Fruit fly (Drosophila melanogaster) whole organism, embryonic: ENCODE data around the gene CG10710.

ENCODE experiments used
- ATbp ChIP-seq: fragments of 200-800 bp; sonication (Bioruptor generic); optimal IDR thresholded peaks from 2 replicates; lab custom pipeline; 2017; ENCODE audit warnings: missing biosample characterization, mild to moderate bottlenecking, missing genetic modification characterization, missing genetic modification reagents
- Antp ChIP-seq: fragments of 200-800 bp; sonication (Bioruptor generic); optimal IDR thresholded peaks from 3 replicates; lab custom pipeline; 2016; ENCODE audit warnings: missing biosample characterization, missing genetic modification characterization
- CG11456 ChIP-seq: fragments of 200-800 bp; sonication (Bioruptor generic); IDR thresholded peaks from 3 replicates; pipeline ENCODE4 v1.3.6; 2022; ENCODE audit warnings: missing biosample characterization, missing genetic modification characterization
- CG12104 ChIP-seq: fragments of 200-800 bp; sonication (Bioruptor generic); optimal IDR thresholded peaks from 3 replicates; lab custom pipeline; 2016; ENCODE audit warnings: missing biosample characterization, missing genetic modification characterization
- CG15514 ChIP-seq: fragments of 200-800 bp; sonication (Bioruptor generic); optimal IDR thresholded peaks from 3 replicates; lab custom pipeline; 2017; ENCODE audit warnings: missing biosample characterization, missing genetic modification characterization, mild to moderate bottlenecking, moderate library complexity, missing genetic modification reagents
- CG15696 ChIP-seq: fragments of 200-800 bp; sonication (Bioruptor generic); optimal IDR thresholded peaks from 2 replicates; lab custom pipeline; 2019; ENCODE audit warnings: missing biosample characterization, mild to moderate bottlenecking, missing genetic modification characterization, moderate library complexity
- CG1647 ChIP-seq: fragments of 200-800 bp; sonication (Bioruptor generic); optimal IDR thresholded peaks from 3 replicates; lab custom pipeline; 2016; ENCODE audit warnings: missing biosample characterization, missing genetic modification characterization
- CG2199 ChIP-seq: fragments of 200-800 bp; sonication (Bioruptor generic); IDR thresholded peaks from 3 replicates; pipeline ENCODE4 v1.3.6; 2022; ENCODE audit warnings: missing biosample characterization, missing genetic modification characterization
- CG2712 ChIP-seq: fragments of 200-800 bp; optimal IDR thresholded peaks from 3 replicates; lab custom pipeline; 2019; ENCODE audit warnings: missing biosample characterization, mild to moderate bottlenecking, missing genetic modification characterization, moderate library complexity
- CG2889 ChIP-seq: fragments of 200-800 bp; sonication (Bioruptor generic); IDR thresholded peaks from 3 replicates; pipeline ENCODE4 v1.3.6; 2022; ENCODE audit warnings: missing biosample characterization, missing genetic modification characterization
- CG30020 ChIP-seq: fragments of 200-800 bp; optimal IDR thresholded peaks from 2 replicates; lab custom pipeline; 2019; ENCODE audit warnings: missing biosample characterization, mild to moderate bottlenecking, missing genetic modification characterization, moderate library complexity
- CG31388 ChIP-seq: fragments of 200-800 bp; sonication (Bioruptor generic); optimal IDR thresholded peaks from 2 replicates; lab custom pipeline; 2016; ENCODE audit warnings: missing biosample characterization, missing genetic modification characterization
- CG31441 ChIP-seq: fragments of 200-800 bp; sonication (Bioruptor generic); IDR thresholded peaks from 2 replicates; pipeline ENCODE4 v1.3.6; 2022; ENCODE audit warnings: missing biosample characterization, missing genetic modification characterization
- CG3281 ChIP-seq: fragments of 200-800 bp; sonication (Bioruptor generic); optimal IDR thresholded peaks from 3 replicates; lab custom pipeline; 2017; ENCODE audit warnings: missing biosample characterization, mild to moderate bottlenecking, missing genetic modification characterization
- CG4404 ChIP-seq: fragments of 200-800 bp; sonication (Bioruptor generic); IDR thresholded peaks from 2 replicates; pipeline ENCODE4 v1.3.6; 2022; ENCODE audit warnings: missing biosample characterization, missing genetic modification characterization
- CG4617 ChIP-seq: fragments of 200-800 bp; sonication (Bioruptor generic); optimal IDR thresholded peaks from 3 replicates; lab custom pipeline; 2016; ENCODE audit warnings: missing biosample characterization, missing genetic modification characterization, borderline replicate concordance
- CG6791 ChIP-seq: fragments of 200-800 bp; sonication (Bioruptor generic); IDR thresholded peaks from 3 replicates; pipeline ENCODE4 v1.3.6; 2022; ENCODE audit warnings: missing biosample characterization, missing genetic modification characterization; ENCODE audit not compliant: partially characterized antibody
- CG6854 ChIP-seq: fragments of 200-800 bp; sonication (Bioruptor generic); optimal IDR thresholded peaks from 3 replicates; lab custom pipeline; 2017; ENCODE audit warnings: missing biosample characterization, mild to moderate bottlenecking, missing genetic modification characterization
- CG8290 ChIP-seq, 3 experiments: fragments of 200-800 bp; sonication (Bioruptor generic); optimal IDR thresholded peaks; 2 replicates each; lab custom pipeline; 2016 to 2019; ENCODE audit warnings: missing biosample characterization in 3 of 3, missing genetic modification characterization in 3 of 3, mild to moderate bottlenecking in 2 of 3, moderate library complexity in 1 of 3
- CG8478 ChIP-seq: fragments of >200 bp; optimal IDR thresholded peaks from 2 replicates; lab custom pipeline; 2018
- CG9797 ChIP-seq: fragments of 200-800 bp; sonication (Bioruptor generic); optimal IDR thresholded peaks from 3 replicates; lab custom pipeline; 2018; ENCODE audit warnings: missing biosample characterization, mild to moderate bottlenecking, missing genetic modification characterization
- CrebB ChIP-seq: fragments of 200-800 bp; sonication (Bioruptor generic); optimal IDR thresholded peaks from 3 replicates; lab custom pipeline; 2018; ENCODE audit warnings: missing biosample characterization, mild to moderate bottlenecking, missing genetic modification characterization
- D19B ChIP-seq: fragments of 200-800 bp; sonication (Bioruptor generic); optimal IDR thresholded peaks from 2 replicates; lab custom pipeline; 2017; ENCODE audit warnings: missing biosample characterization, mild to moderate bottlenecking, missing genetic modification characterization
- ERR ChIP-seq: fragments of 200-800 bp; sonication (Bioruptor generic); optimal IDR thresholded peaks from 2 replicates; lab custom pipeline; 2016; ENCODE audit warnings: missing biosample characterization, missing genetic modification characterization
- Ets65A ChIP-seq: fragments of 200-800 bp; sonication (Bioruptor generic); peaks from one replicate; lab custom pipeline; 2016; ENCODE audit warnings: missing biosample characterization, missing genetic modification characterization
- Fer1 ChIP-seq: fragments of 200-800 bp; sonication (Bioruptor generic); optimal IDR thresholded peaks from 2 replicates; lab custom pipeline; 2017; ENCODE audit warnings: missing biosample characterization, mild to moderate bottlenecking, missing genetic modification characterization
- Gsc ChIP-seq: fragments of 200-800 bp; sonication (Bioruptor generic); IDR thresholded peaks from 2 replicates; pipeline ENCODE4 v1.3.6; 2022; ENCODE audit warnings: missing biosample characterization, missing genetic modification characterization
- HmgZ ChIP-seq: fragments of 200-800 bp; sonication (Bioruptor generic); optimal IDR thresholded peaks from 2 replicates; lab custom pipeline; 2018; ENCODE audit warnings: missing biosample characterization, mild to moderate bottlenecking, missing genetic modification characterization
- Hr51 ChIP-seq, 2 experiments: fragments of 200-800 bp; sonication (Bioruptor generic); optimal IDR thresholded peaks; 2 replicates in 1 of 2; 3 replicates in 1 of 2; lab custom pipeline; 2016 to 2018; ENCODE audit warnings: missing biosample characterization in 2 of 2, missing genetic modification characterization in 2 of 2, mild to moderate bottlenecking in 1 of 2, moderate library complexity in 1 of 2
- NK7.1 ChIP-seq: fragments of 200-800 bp; sonication (Bioruptor generic); optimal IDR thresholded peaks from 3 replicates; lab custom pipeline; 2016; ENCODE audit warnings: missing biosample characterization, missing genetic modification characterization
- Xrp1 ChIP-seq: fragments of 200-800 bp; sonication (Bioruptor generic); IDR thresholded peaks from 2 replicates; pipeline ENCODE4 v1.3.6; 2022; ENCODE audit warnings: missing biosample characterization, missing genetic modification characterization
- ato ChIP-seq: fragments of 200-800 bp; sonication (Bioruptor generic); IDR thresholded peaks from 2 replicates; pipeline ENCODE4 v1.3.6; 2022; ENCODE audit warnings: missing biosample characterization, missing genetic modification characterization; ENCODE audit not compliant: partially characterized antibody
- bcd ChIP-seq: fragments of 200-800 bp; sonication (Bioruptor generic); optimal IDR thresholded peaks from 2 replicates; lab custom pipeline; 2017; ENCODE audit warnings: missing biosample characterization, mild to moderate bottlenecking, missing genetic modification characterization
- br ChIP-seq: fragments of >200 bp; optimal IDR thresholded peaks from 2 replicates; lab custom pipeline; 2017
- btn ChIP-seq: fragments of 200-800 bp; sonication (Bioruptor generic); optimal IDR thresholded peaks from 2 replicates; lab custom pipeline; 2016; ENCODE audit warnings: missing biosample characterization, missing genetic modification characterization
- caup ChIP-seq: fragments of 200-800 bp; sonication (Bioruptor generic); optimal IDR thresholded peaks from 3 replicates; lab custom pipeline; 2017; ENCODE audit warnings: missing biosample characterization, mild to moderate bottlenecking, missing genetic modification characterization, moderate library complexity; ENCODE audit not compliant: severe bottlenecking
- emc ChIP-seq: fragments of 200-800 bp; sonication (Bioruptor generic); optimal IDR thresholded peaks from 2 replicates; lab custom pipeline; 2016; ENCODE audit warnings: missing biosample characterization, missing genetic modification characterization
- en ChIP-seq: fragments of 200-800 bp; sonication (Bioruptor generic); optimal IDR thresholded peaks from 2 replicates; lab custom pipeline; 2016; ENCODE audit warnings: missing biosample characterization, missing genetic modification characterization
- eyg ChIP-seq: fragments of 200-800 bp; sonication (Bioruptor generic); optimal IDR thresholded peaks from 3 replicates; lab custom pipeline; 2016; ENCODE audit warnings: missing biosample characterization, missing genetic modification characterization
- ftz-f1 ChIP-seq: fragments of 200-800 bp; sonication (Bioruptor generic); optimal IDR thresholded peaks from 2 replicates; lab custom pipeline; 2016; ENCODE audit warnings: missing biosample characterization, missing genetic modification characterization
- gcm2 ChIP-seq: fragments of 200-800 bp; sonication (Bioruptor generic); optimal IDR thresholded peaks from 2 replicates; lab custom pipeline; 2016; ENCODE audit warnings: missing biosample characterization, missing genetic modification characterization
- hbn ChIP-seq: fragments of 200-800 bp; sonication (Bioruptor generic); IDR thresholded peaks from 2 replicates; pipeline ENCODE4 v1.3.6; 2022; ENCODE audit warnings: missing biosample characterization, missing genetic modification characterization; ENCODE audit not compliant: partially characterized antibody
- ind ChIP-seq: fragments of 200-800 bp; sonication (Bioruptor generic); optimal IDR thresholded peaks from 3 replicates; lab custom pipeline; 2016; ENCODE audit warnings: missing biosample characterization, missing genetic modification characterization
- kah ChIP-seq: fragments of 200-800 bp; sonication (Bioruptor generic); optimal IDR thresholded peaks from 2 replicates; lab custom pipeline; 2018; ENCODE audit warnings: missing biosample characterization, mild to moderate bottlenecking, missing genetic modification characterization
- maf-S ChIP-seq: fragments of 200-800 bp; sonication (Bioruptor generic); optimal IDR thresholded peaks from 2 replicates; lab custom pipeline; 2016; ENCODE audit warnings: missing biosample characterization, missing genetic modification characterization
- pb ChIP-seq: fragments of 200-800 bp; sonication (Bioruptor generic); optimal IDR thresholded peaks from 3 replicates; lab custom pipeline; 2016; ENCODE audit warnings: missing biosample characterization, missing genetic modification characterization
- run ChIP-seq: fragments of 200-800 bp; sonication (Bioruptor generic); optimal IDR thresholded peaks from 3 replicates; lab custom pipeline; 2018; ENCODE audit warnings: missing biosample characterization, mild to moderate bottlenecking, missing genetic modification characterization
- slp2 ChIP-seq: fragments of 200-800 bp; sonication (Bioruptor generic); optimal IDR thresholded peaks from 2 replicates; lab custom pipeline; 2016; ENCODE audit warnings: missing biosample characterization, missing genetic modification characterization
- sqz ChIP-seq: fragments of 200-800 bp; sonication (Bioruptor generic); optimal IDR thresholded peaks from 3 replicates; lab custom pipeline; 2018; ENCODE audit warnings: missing biosample characterization, mild to moderate bottlenecking, missing genetic modification characterization
- unc-4 ChIP-seq: fragments of 200-800 bp; sonication (Bioruptor generic); IDR thresholded peaks from 2 replicates; pipeline ENCODE4 v1.3.6; 2022; ENCODE audit warnings: missing biosample characterization, missing genetic modification characterization; ENCODE audit not compliant: partially characterized antibody

The CG10710 gene

dm6 chr3L:13478339-13479203, 40.8 kb downstream of the CG10710 start:
- TF ChIP-seq HmgZ (tag; lab: Kevin White, UChicago) (no peak), ERR (GFP tag; lab: Kevin White, UChicago) (no peak), run (tag; lab: Kevin White, UChicago) (no peak), Xrp1 (GFP tag; lab: Robert Waterston, UW) (0 out of 2 replicates have a peak, but pooled peaks have one; percentile 12), Ets65A (no peak), CG12104 (no peak), CG3281 (GFP tag; lab: Kevin White, UChicago) (no peak), ind (GFP tag; lab: Kevin White, UChicago) (peak; percentile 34), CG15514 (GFP tag; lab: Kevin White, UChicago) (peak; percentile 32), ftz-f1 (GFP tag; lab: Kevin White, UChicago) (peak; percentile 89), CG11456 (no peak), emc (GFP tag; lab: Kevin White, UChicago) (no peak), ATbp (GFP tag; lab: Kevin White, UChicago) (no peak), CG4404 (GFP tag; lab: Robert Waterston, UW) (no peak), CG2199 (no peak), caup (GFP tag; lab: Kevin White, UChicago) (peak; percentile 20), kah (GFP tag; lab: Kevin White, UChicago) (no peak), D19B (GFP tag; lab: Kevin White, UChicago) (no peak), br (lab: Kevin White, UChicago) (no peak), CG8290 (GFP tag; optimal IDR thresholded peaks at IDR 0.05; lab: Kevin White, UChicago) (no peak), CG8290 (tag; optimal IDR thresholded peaks at IDR 0.05; lab: Kevin White, UChicago) (peak in 1 of 2 experiments; percentile 58), Hr51 (GFP tag; optimal IDR thresholded peaks at IDR 0.05; lab: Kevin White, UChicago) (peak in 1 of 2 experiments; percentile 45), NK7.1 (no peak), CG2712 (no peak), CG2889 (GFP tag; lab: Robert Waterston, UW) (no peak), btn (GFP tag; lab: Kevin White, UChicago) (no peak), CrebB (tag; lab: Kevin White, UChicago) (no peak), CG15696 (tag; lab: Kevin White, UChicago) (no peak), pb (GFP tag; lab: Kevin White, UChicago) (no peak), Gsc (GFP tag; lab: Robert Waterston, UW) (no peak), CG8478 (lab: Kevin White, UChicago) (no peak), CG9797 (no peak), CG4617 (GFP tag; lab: Kevin White, UChicago) (no peak), unc-4 (GFP tag; lab: Robert Waterston, UW) (no peak), eyg (GFP tag; lab: Kevin White, UChicago) (no peak), sqz (no peak), CG6854 (no peak), Antp (GFP tag; lab: Kevin White, UChicago) (no peak), Fer1 (no peak), gcm2 (GFP tag; lab: Kevin White, UChicago) (no peak), en (GFP tag; lab: Kevin White, UChicago) (no peak), CG31388 (GFP tag; lab: Kevin White, UChicago) (no peak), ato (no peak), bcd (GFP tag; lab: Kevin White, UChicago) (peak; percentile 22), CG6791 (GFP tag; lab: Robert Waterston, UW) (no peak), maf-S (GFP tag; lab: Kevin White, UChicago) (no peak), slp2 (GFP tag; lab: Kevin White, UChicago) (no peak), CG31441 (GFP tag; lab: Robert Waterston, UW) (no peak), CG1647 (GFP tag; lab: Kevin White, UChicago) (no peak), CG30020 (no peak), hbn (GFP tag; lab: Robert Waterston, UW) (no peak)
